Fruit fly (Drosophila melanogaster): ENCODE results near the gene Ost48.

Gene Ost48

dm6 chrX:9141219-9141618, 17.1 kb downstream of the Ost48 start:
- TF ChIP-seq pad (GFP tag; optimal IDR thresholded peaks at IDR 0.05) (peak; percentile 35), Mnt (GFP tag; optimal IDR thresholded peaks at IDR 0.05) (no peak), CG14711 (tag; optimal IDR thresholded peaks at IDR 0.05) (peak; percentile 15), bab1 (GFP tag; optimal IDR thresholded peaks at IDR 0.05) (no peak), kay (GFP tag; ENCODE audit: borderline replicate concordance) (peak; percentile 76), CG1620 (GFP tag; optimal IDR thresholded peaks at IDR 0.05) (no peak), cic (GFP tag; optimal IDR thresholded peaks at IDR 0.05) (no peak), CG7045 (GFP tag; optimal IDR thresholded peaks at IDR 0.05) (peak; percentile 49), Hr96 (GFP tag; optimal IDR thresholded peaks at IDR 0.05) (no peak), ovo (GFP tag; optimal IDR thresholded peaks at IDR 0.05) (no peak), CG5204 (GFP tag; optimal IDR thresholded peaks at IDR 0.05) (no peak), CG7101 (tag; optimal IDR thresholded peaks at IDR 0.05) (peak; percentile 30), Crg-1 (GFP tag; optimal IDR thresholded peaks at IDR 0.05) (peak; percentile 16), cnc (optimal IDR thresholded peaks at IDR 0.05) (no peak), CG11617 (GFP tag; optimal IDR thresholded peaks at IDR 0.05) (no peak), CG12768 (GFP tag; optimal IDR thresholded peaks at IDR 0.05) (peak; percentile 41), tj (GFP tag; optimal IDR thresholded peaks at IDR 0.05) (peak; percentile 15), toe (GFP tag; optimal IDR thresholded peaks at IDR 0.05) (peak; percentile 44), CG33017 (tag; optimal IDR thresholded peaks at IDR 0.05) (peak; percentile 1), Clk (GFP tag; optimal IDR thresholded peaks at IDR 0.05) (peak; percentile 6)

DNA sequence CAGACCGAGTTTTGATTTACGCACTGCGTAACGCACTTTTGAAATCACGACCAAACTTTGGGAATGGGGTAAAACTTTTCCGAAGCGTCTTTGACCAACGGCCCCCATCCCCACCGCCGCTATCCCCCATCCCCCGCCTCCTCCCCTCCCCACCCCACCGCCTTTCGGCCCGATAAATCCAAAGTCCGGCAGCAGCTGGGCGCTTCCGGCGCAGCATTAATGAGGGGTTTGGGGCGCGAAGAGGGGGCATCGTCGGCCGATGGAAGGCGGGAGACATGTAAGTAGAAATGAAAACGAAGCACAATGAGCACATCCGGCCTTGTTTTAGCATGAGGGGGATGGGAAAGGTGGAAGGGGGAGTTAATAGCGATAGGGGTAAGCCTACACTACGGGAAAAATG, 19.2 kb downstream of the Ost48 start:
- no peak for TF ChIP-seq CG11617 (GFP tag; optimal IDR thresholded peaks at IDR 0.05)
- TF ChIP-seq tj (GFP tag; optimal IDR thresholded peaks at IDR 0.05): peak; percentile 32
- TF ChIP-seq Hr96 (GFP tag; optimal IDR thresholded peaks at IDR 0.05): no peak
- no peak for TF ChIP-seq toe (GFP tag; optimal IDR thresholded peaks at IDR 0.05)
- no peak for TF ChIP-seq CG7045 (GFP tag; optimal IDR thresholded peaks at IDR 0.05)
- no peak for TF ChIP-seq Crg-1 (GFP tag; optimal IDR thresholded peaks at IDR 0.05)
- TF ChIP-seq CG12768 (GFP tag; optimal IDR thresholded peaks at IDR 0.05): no peak
- no peak for TF ChIP-seq ovo (GFP tag; optimal IDR thresholded peaks at IDR 0.05)
- no peak for TF ChIP-seq CG7101 (tag; optimal IDR thresholded peaks at IDR 0.05)
- no peak for TF ChIP-seq kay (GFP tag; ENCODE audit: borderline replicate concordance)
- TF ChIP-seq cic (GFP tag; optimal IDR thresholded peaks at IDR 0.05): peak; percentile 19
- TF ChIP-seq Clk (GFP tag; optimal IDR thresholded peaks at IDR 0.05): no peak

DNA sequence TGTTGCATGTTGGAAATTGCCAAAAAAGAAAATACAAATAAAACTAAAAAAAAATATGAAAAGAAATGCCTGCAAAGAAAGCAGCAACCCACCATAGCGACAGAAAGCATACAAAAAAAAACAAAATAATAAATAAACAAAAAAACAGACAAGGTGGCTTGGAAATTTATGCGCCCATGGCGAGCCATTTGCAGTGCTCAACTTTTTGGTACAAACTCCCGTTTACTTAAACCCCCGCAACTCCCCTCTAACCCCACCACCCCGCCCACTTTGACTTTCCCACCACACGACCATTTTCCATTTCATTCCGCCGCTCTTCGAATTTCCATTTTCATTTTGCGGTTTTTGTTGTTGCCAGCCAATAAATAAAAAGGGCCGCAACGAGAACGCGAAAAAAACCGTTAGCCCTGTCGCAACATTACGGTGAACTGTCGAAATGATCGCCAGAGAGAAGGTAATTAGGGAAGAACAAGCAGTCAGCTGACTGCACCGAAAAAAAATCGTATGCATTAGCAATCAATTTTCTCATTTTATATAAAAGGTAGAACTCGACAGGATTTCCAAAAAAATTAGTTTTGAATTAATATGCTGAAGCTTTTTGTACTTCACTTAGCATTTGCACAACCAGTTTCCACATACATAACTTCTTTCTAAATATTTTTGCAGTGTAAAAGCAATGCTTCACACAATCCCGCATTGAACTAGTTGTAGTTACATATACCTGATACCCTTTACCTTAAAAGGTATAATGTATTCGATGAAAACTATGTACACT, 21.4 kb downstream of the Ost48 start:
- peak; percentile 19 for TF ChIP-seq ovo (GFP tag; optimal IDR thresholded peaks at IDR 0.05)
- TF ChIP-seq bab1 (GFP tag; optimal IDR thresholded peaks at IDR 0.05): peak; percentile 63
- no peak for TF ChIP-seq Crg-1 (GFP tag; optimal IDR thresholded peaks at IDR 0.05)
- TF ChIP-seq pad (GFP tag; optimal IDR thresholded peaks at IDR 0.05): peak; percentile 36

DNA sequence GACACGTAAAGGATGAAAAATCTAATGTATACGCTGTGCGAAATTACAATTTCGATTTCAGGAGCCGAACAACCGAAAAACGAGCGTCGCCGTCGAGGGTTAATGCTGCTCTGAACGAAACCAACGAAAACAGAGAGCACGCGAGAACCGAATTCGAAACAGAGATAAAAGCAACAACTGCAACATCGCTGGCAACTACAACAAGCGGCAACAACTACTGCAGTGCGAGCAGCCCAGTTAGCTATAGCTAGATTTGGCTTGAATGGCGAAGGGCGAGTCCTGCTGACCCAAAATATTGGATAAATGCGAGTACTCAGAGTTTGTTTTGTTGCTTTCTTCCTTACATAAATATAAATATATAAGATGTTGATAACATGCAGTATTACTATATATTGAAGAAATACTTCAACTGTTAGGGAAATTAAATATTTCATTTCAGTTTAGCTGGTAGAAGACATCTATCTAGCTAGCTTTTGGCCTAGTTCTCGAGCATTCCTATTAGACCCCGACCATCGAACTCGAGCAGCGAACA, 23.3 kb downstream of the Ost48 start, which contains the start of gene fend:
fend (minus strand) TSS at position 178 of the 532 bp plus-strand sequence.
- no peak for TF ChIP-seq Hr96 (GFP tag; optimal IDR thresholded peaks at IDR 0.05)
- peak; percentile 25 for TF ChIP-seq CG12768 (GFP tag; optimal IDR thresholded peaks at IDR 0.05)
- TF ChIP-seq kay (GFP tag; ENCODE audit: borderline replicate concordance): no peak
- no peak for TF ChIP-seq bab1 (GFP tag; optimal IDR thresholded peaks at IDR 0.05)
- TF ChIP-seq CG7101 (tag; optimal IDR thresholded peaks at IDR 0.05): peak; percentile 19
- TF ChIP-seq CG33017 (tag; optimal IDR thresholded peaks at IDR 0.05): peak; percentile 27
- no peak for TF ChIP-seq cic (GFP tag; optimal IDR thresholded peaks at IDR 0.05)
- peak; percentile 3 for TF ChIP-seq CG11617 (GFP tag; optimal IDR thresholded peaks at IDR 0.05)
- TF ChIP-seq Clk (GFP tag; optimal IDR thresholded peaks at IDR 0.05): no peak
- no peak for TF ChIP-seq toe (GFP tag; optimal IDR thresholded peaks at IDR 0.05)
- TF ChIP-seq Mnt (GFP tag; optimal IDR thresholded peaks at IDR 0.05): no peak

- TF ChIP-seq tj (GFP tag; optimal IDR thresholded peaks at IDR 0.05): peak; percentile 79
- TF ChIP-seq ovo (GFP tag; optimal IDR thresholded peaks at IDR 0.05): peak; percentile 24
- no peak for TF ChIP-seq Crg-1 (GFP tag; optimal IDR thresholded peaks at IDR 0.05)
- peak; percentile 71 for TF ChIP-seq pad (GFP tag; optimal IDR thresholded peaks at IDR 0.05)
Observed at dm6 chrX:9134241-9134849, 24.0 kb downstream of the Ost48 start.

- TF ChIP-seq Clk (GFP tag; optimal IDR thresholded peaks at IDR 0.05) (no peak), CG1620 (GFP tag; optimal IDR thresholded peaks at IDR 0.05) (no peak)
Observed at dm6 chrX:9133577-9134240, 24.6 kb downstream of the Ost48 start.
